Fruit fly (Drosophila melanogaster) whole organism, embryonic: ENCODE data around the gene CG10376.

Experiments used
- Abd-B ChIP-seq: fragments of 200-800 bp; sonication (Bioruptor generic); optimal IDR thresholded peaks from 2 replicates; lab custom pipeline; 2018; ENCODE audit warnings: missing biosample characterization, mild to moderate bottlenecking, missing genetic modification characterization, moderate library complexity
- BEAF-32 ChIP-seq: fragments of 200-800 bp; sonication (Bioruptor generic); optimal IDR thresholded peaks from 3 replicates; lab custom pipeline; 2017; ENCODE audit warnings: missing biosample characterization, missing genetic modification characterization, mild to moderate bottlenecking, moderate library complexity, missing genetic modification reagents
- CG10274 ChIP-seq: fragments of 200-800 bp; sonication (Bioruptor generic); optimal IDR thresholded peaks from 3 replicates; lab custom pipeline; 2017; ENCODE audit warnings: missing biosample characterization, mild to moderate bottlenecking, missing genetic modification characterization
- CG10366 ChIP-seq: fragments of 200-800 bp; sonication (Bioruptor generic); IDR thresholded peaks from 2 replicates; pipeline ENCODE4 v1.3.6; 2022; ENCODE audit warnings: missing biosample characterization, missing genetic modification characterization
- CG10543 ChIP-seq: fragments of 200-800 bp; sonication (Bioruptor generic); optimal IDR thresholded peaks from 3 replicates; lab custom pipeline; 2017; ENCODE audit warnings: missing biosample characterization, mild to moderate bottlenecking, missing genetic modification characterization, moderate library complexity
- CG11085 ChIP-seq: fragments of 200-800 bp; sonication (Bioruptor generic); IDR thresholded peaks from 2 replicates; pipeline ENCODE4 v1.3.6; 2022; ENCODE audit warnings: missing biosample characterization, missing genetic modification characterization
- CG12219 ChIP-seq: fragments of 200-800 bp; sonication (Bioruptor generic); optimal IDR thresholded peaks from 3 replicates; lab custom pipeline; 2018; ENCODE audit warnings: missing biosample characterization, mild to moderate bottlenecking, missing genetic modification characterization
- CG15011 ChIP-seq: fragments of 200-800 bp; sonication (Bioruptor generic); optimal IDR thresholded peaks from 3 replicates; lab custom pipeline; 2018; ENCODE audit warnings: missing biosample characterization, mild to moderate bottlenecking, missing genetic modification characterization
- CG15514 ChIP-seq: fragments of 200-800 bp; sonication (Bioruptor generic); optimal IDR thresholded peaks from 3 replicates; lab custom pipeline; 2017; ENCODE audit warnings: missing biosample characterization, missing genetic modification characterization, mild to moderate bottlenecking, moderate library complexity, missing genetic modification reagents
- CG15601 ChIP-seq: fragments of 200-800 bp; sonication (Bioruptor generic); optimal IDR thresholded peaks from 3 replicates; lab custom pipeline; 2019; ENCODE audit warnings: missing biosample characterization, mild to moderate bottlenecking, missing genetic modification characterization, moderate library complexity
- CG17328 ChIP-seq: fragments of 200-800 bp; sonication (Bioruptor generic); IDR thresholded peaks from 2 replicates; pipeline ENCODE4 v1.3.6; 2022; ENCODE audit warnings: missing biosample characterization, missing genetic modification characterization
- CG17568 ChIP-seq: fragments of 200-800 bp; sonication (Bioruptor generic); optimal IDR thresholded peaks from 2 replicates; lab custom pipeline; 2018; ENCODE audit warnings: missing biosample characterization, mild to moderate bottlenecking, missing genetic modification characterization, moderate library complexity
- CG17912 ChIP-seq: fragments of 200-800 bp; sonication (Bioruptor generic); optimal IDR thresholded peaks from 2 replicates; lab custom pipeline; 2018; ENCODE audit warnings: missing biosample characterization, mild to moderate bottlenecking, missing genetic modification characterization
- CG18476 ChIP-seq: fragments of 200-800 bp; sonication (Bioruptor generic); optimal IDR thresholded peaks from 2 replicates; lab custom pipeline; 2016; ENCODE audit warnings: missing biosample characterization, mild to moderate bottlenecking, missing genetic modification characterization
- CG30403 ChIP-seq: fragments of 200-800 bp; sonication (Bioruptor generic); optimal IDR thresholded peaks from 3 replicates; lab custom pipeline; 2016; ENCODE audit warnings: missing biosample characterization, missing genetic modification characterization
- CG31365 ChIP-seq: fragments of 200-800 bp; sonication (Bioruptor generic); optimal IDR thresholded peaks from 2 replicates; lab custom pipeline; 2018; ENCODE audit warnings: missing biosample characterization, mild to moderate bottlenecking, missing genetic modification characterization
- CG32767 ChIP-seq: fragments of 200-800 bp; sonication (Bioruptor generic); IDR thresholded peaks from 2 replicates; pipeline ENCODE4 v1.3.6; 2022; ENCODE audit warnings: missing biosample characterization, missing genetic modification characterization
- CG3726 ChIP-seq: fragments of 200-800 bp; sonication (Bioruptor generic); IDR thresholded peaks from 3 replicates; pipeline ENCODE4, ENCODE4 v1.3.6; 2022; ENCODE audit warnings: missing biosample characterization, missing genetic modification characterization
- CG4282 ChIP-seq: fragments of 200-800 bp; sonication (Bioruptor generic); optimal IDR thresholded peaks from 2 replicates; lab custom pipeline; 2016; ENCODE audit warnings: missing biosample characterization, missing genetic modification characterization
- CG5953 ChIP-seq: fragments of 200-800 bp; sonication (Bioruptor generic); IDR thresholded peaks from 2 replicates; pipeline ENCODE4 v1.3.6; 2022; ENCODE audit warnings: missing biosample characterization, missing genetic modification characterization
- CG6765 ChIP-seq: fragments of 200-800 bp; sonication (Bioruptor generic); optimal IDR thresholded peaks from 3 replicates; lab custom pipeline; 2017; ENCODE audit warnings: missing biosample characterization, mild to moderate bottlenecking, missing genetic modification characterization
- CG7963 ChIP-seq: fragments of 200-800 bp; sonication (Bioruptor generic); IDR thresholded peaks from 3 replicates; pipeline ENCODE4 v1.3.6; 2022; ENCODE audit warnings: missing biosample characterization, missing genetic modification characterization; ENCODE audit not compliant: partially characterized antibody
- Camta ChIP-seq: fragments of 200-800 bp; sonication (Bioruptor generic); optimal IDR thresholded peaks from 2 replicates; lab custom pipeline; 2016; ENCODE audit warnings: missing biosample characterization, missing genetic modification characterization
- Dip3 ChIP-seq: fragments of 200-800 bp; sonication (Bioruptor generic); optimal IDR thresholded peaks from 3 replicates; lab custom pipeline; 2016; ENCODE audit warnings: missing biosample characterization, missing genetic modification characterization
- Dref ChIP-seq: fragments of 200-800 bp; sonication (Bioruptor generic); IDR thresholded peaks from 2 replicates; pipeline ENCODE4 v1.3.6; 2022; ENCODE audit warnings: missing biosample characterization, missing genetic modification characterization
- Gsc ChIP-seq: fragments of 200-800 bp; sonication (Bioruptor generic); IDR thresholded peaks from 2 replicates; pipeline ENCODE4 v1.3.6; 2022; ENCODE audit warnings: missing biosample characterization, missing genetic modification characterization
- Gug ChIP-seq: fragments of 200-800 bp; sonication (Bioruptor generic); IDR thresholded peaks from 4 replicates; pipeline ENCODE4 v1.3.6; 2022; ENCODE audit warnings: missing biosample characterization, missing genetic modification characterization
- HLH3B ChIP-seq: fragments of 200-800 bp; sonication (Bioruptor generic); IDR thresholded peaks from 2 replicates; pipeline ENCODE4 v1.3.6; 2022; ENCODE audit warnings: missing biosample characterization, missing genetic modification characterization
- HLHmδ ChIP-seq: fragments of 200-800 bp; sonication (Bioruptor generic); optimal IDR thresholded peaks from 2 replicates; lab custom pipeline; 2018; ENCODE audit warnings: missing biosample characterization, mild to moderate bottlenecking, missing genetic modification characterization, moderate library complexity
- HmgD ChIP-seq: fragments of 200-800 bp; sonication (Bioruptor generic); optimal IDR thresholded peaks from 3 replicates; lab custom pipeline; 2016; ENCODE audit warnings: missing biosample characterization, missing genetic modification characterization
- Hr51 ChIP-seq, 2 experiments: fragments of 200-800 bp; sonication (Bioruptor generic); optimal IDR thresholded peaks; 2 replicates in 1 of 2; 3 replicates in 1 of 2; lab custom pipeline; 2016 to 2018; ENCODE audit warnings: missing biosample characterization in 2 of 2, missing genetic modification characterization in 2 of 2, mild to moderate bottlenecking in 1 of 2, moderate library complexity in 1 of 2
- Nf-YA ChIP-seq: fragments of 200-800 bp; sonication (Bioruptor generic); IDR thresholded peaks from 2 replicates; pipeline ENCODE4 v1.3.6; 2022; ENCODE audit warnings: missing biosample characterization, missing genetic modification characterization
- az2 ChIP-seq: fragments of 200-800 bp; sonication (Bioruptor generic); optimal IDR thresholded peaks from 3 replicates; lab custom pipeline; 2016; ENCODE audit warnings: missing biosample characterization, missing genetic modification characterization
- bbx ChIP-seq: fragments of 200-800 bp; sonication (Bioruptor generic); IDR thresholded peaks from 2 replicates; pipeline ENCODE4 v1.3.6; 2022; ENCODE audit warnings: missing biosample characterization, missing genetic modification characterization; ENCODE audit not compliant: partially characterized antibody
- bowl ChIP-seq: fragments of 200-800 bp; sonication (Bioruptor generic); IDR thresholded peaks from 2 replicates; pipeline ENCODE4 v1.3.6; 2022; ENCODE audit warnings: missing biosample characterization, missing genetic modification characterization
- btn ChIP-seq: fragments of 200-800 bp; sonication (Bioruptor generic); optimal IDR thresholded peaks from 2 replicates; lab custom pipeline; 2016; ENCODE audit warnings: missing biosample characterization, missing genetic modification characterization
- chm ChIP-seq: fragments of 200-800 bp; sonication (Bioruptor generic); IDR thresholded peaks from 2 replicates; pipeline ENCODE4 v1.3.6; 2022; ENCODE audit warnings: missing biosample characterization, missing genetic modification characterization
- ewg ChIP-seq: fragments of 200-800 bp; sonication (Bioruptor generic); optimal IDR thresholded peaks from 3 replicates; lab custom pipeline; 2017; ENCODE audit warnings: mild to moderate bottlenecking, missing biosample characterization, missing genetic modification reagents, missing genetic modification characterization
- hb ChIP-seq: fragments of 200-800 bp; sonication (Bioruptor generic); IDR thresholded peaks from 3 replicates; pipeline ENCODE4 v1.3.6; 2022; ENCODE audit warnings: missing biosample characterization, missing genetic modification characterization; ENCODE audit not compliant: partially characterized antibody
- knrl ChIP-seq: fragments of 200-800 bp; sonication (Bioruptor generic); IDR thresholded peaks from 3 replicates; pipeline ENCODE4 v1.3.6; 2022; ENCODE audit warnings: missing biosample characterization, missing genetic modification characterization; ENCODE audit not compliant: partially characterized antibody
- lov ChIP-seq, 2 experiments: fragments of 200-800 bp in 1 of 2; fragments of >200 bp in 1 of 2; sonication (Bioruptor generic) in 1 of 2; IDR thresholded peaks in 1 of 2; optimal IDR thresholded peaks in 1 of 2; 2 replicates in 1 of 2; 3 replicates in 1 of 2; pipeline versions ENCODE4 v1.3.6 to Lab custom; 2017 to 2022; ENCODE audit warnings: missing biosample characterization in 1 of 2, missing genetic modification characterization in 1 of 2
- mam ChIP-seq: fragments of 200-800 bp; sonication (Bioruptor generic); optimal IDR thresholded peaks from 3 replicates; lab custom pipeline; 2016; ENCODE audit warnings: missing biosample characterization, missing genetic modification characterization
- org-1 ChIP-seq: fragments of 200-800 bp; sonication (Bioruptor generic); optimal IDR thresholded peaks from 2 replicates; lab custom pipeline; 2017; ENCODE audit warnings: missing biosample characterization, missing genetic modification characterization
- pnt ChIP-seq: fragments of 200-800 bp; sonication (Bioruptor generic); optimal IDR thresholded peaks from 3 replicates; lab custom pipeline; 2016; ENCODE audit warnings: missing biosample characterization, missing genetic modification characterization
- ranshi ChIP-seq: fragments of 200-800 bp; sonication (Bioruptor generic); IDR thresholded peaks from 2 replicates; pipeline ENCODE4 v1.3.6; 2022; ENCODE audit warnings: missing biosample characterization, missing genetic modification characterization
- rib ChIP-seq: fragments of 200-800 bp; sonication (Bioruptor generic); IDR thresholded peaks from 2 replicates; pipeline ENCODE4 v1.3.6; 2022; ENCODE audit warnings: missing biosample characterization, missing genetic modification characterization
- tna ChIP-seq: fragments of 200-800 bp; sonication (Bioruptor generic); IDR thresholded peaks from 2 replicates; pipeline ENCODE4 v1.3.6; 2022; ENCODE audit warnings: missing biosample characterization, missing genetic modification characterization; ENCODE audit not compliant: partially characterized antibody
- unpg ChIP-seq: fragments of 200-800 bp; sonication (Bioruptor generic); optimal IDR thresholded peaks from 3 replicates; lab custom pipeline; 2018; ENCODE audit warnings: missing biosample characterization, mild to moderate bottlenecking, missing genetic modification characterization, moderate library complexity
- vnd ChIP-seq: fragments of 200-800 bp; sonication (Bioruptor generic); IDR thresholded peaks from 3 replicates; pipeline ENCODE4 v1.3.6; 2022; ENCODE audit warnings: missing biosample characterization, missing genetic modification characterization; ENCODE audit not compliant: partially characterized antibody

CG10376 gene

DNA sequence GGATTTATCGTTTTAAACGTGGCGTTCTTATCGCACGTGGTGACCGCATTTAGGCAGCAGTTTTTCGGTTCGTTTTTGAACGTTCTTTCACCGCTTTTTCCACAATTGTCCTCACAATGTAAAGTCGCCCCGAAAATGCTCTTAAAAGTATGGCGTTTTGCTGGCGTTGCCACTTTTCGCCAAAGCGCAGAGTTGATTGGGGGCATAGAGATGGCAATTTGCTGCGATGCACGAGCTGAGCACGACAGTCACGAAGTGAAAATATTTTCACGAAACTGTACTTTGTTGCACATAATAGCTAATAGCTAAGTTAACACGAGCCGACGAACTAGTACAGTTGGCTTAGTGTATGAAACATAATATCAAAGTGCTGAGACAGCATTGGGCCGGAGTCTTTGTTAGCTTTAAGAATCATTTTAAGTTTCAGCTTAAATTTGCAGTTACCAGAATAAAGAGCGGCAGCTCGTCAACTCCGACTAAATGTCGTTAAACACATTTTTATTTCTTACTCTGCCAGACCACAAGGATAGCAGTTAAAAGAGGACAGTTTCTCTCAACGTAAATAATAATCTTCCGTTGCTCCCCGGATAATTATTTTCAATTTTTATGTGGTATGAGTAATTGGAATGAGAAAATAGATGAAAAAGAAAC, 14.1 kb downstream of the CG10376 start, which contains the start of gene msl-1 (continued):
- TF ChIP-seq CG31365 (tag; lab: Kevin White, UChicago) (no peak), ranshi (no peak), lov (optimal IDR thresholded peaks at IDR 0.05; lab: Kevin White, UChicago) (no peak), lov (GFP tag; IDR thresholded peaks at IDR 0.05; lab: Robert Waterston, UW) (0 out of 3 replicates have a peak, but pooled peaks have one; percentile 5), CG10366 (GFP tag; lab: Robert Waterston, UW) (peak; percentile 10; the same call in 1 of the 2 replicates), btn (GFP tag; lab: Kevin White, UChicago) (no peak), CG15514 (GFP tag; lab: Kevin White, UChicago) (peak; percentile 77), mam (peak; percentile 65), CG15011 (no peak), CG30403 (GFP tag; lab: Kevin White, UChicago) (peak; percentile 31), Abd-B (GFP tag; lab: Kevin White, UChicago) (no peak), CG7963 (GFP tag; lab: Robert Waterston, UW) (peak; percentile 94), CG17912 (GFP tag; lab: Kevin White, UChicago) (peak; percentile 45), unpg (GFP tag; lab: Kevin White, UChicago) (no peak), tna (GFP tag; lab: Robert Waterston, UW) (peak; percentile 88), CG17328 (GFP tag; lab: Robert Waterston, UW) (0 out of 2 replicates have a peak, but pooled peaks have one; percentile 13), ewg (GFP tag; lab: Kevin White, UChicago) (no peak), CG11085 (GFP tag; lab: Robert Waterston, UW) (no peak), Nf-YA (GFP tag; lab: Robert Waterston, UW) (no peak), knrl (GFP tag; lab: Robert Waterston, UW) (peak; percentile 95), CG5953 (no peak), pnt (GFP tag; lab: Kevin White, UChicago) (peak; percentile 4), CG32767 (no peak), HLHmδ (GFP tag; lab: Kevin White, UChicago) (peak; percentile 46), Camta (GFP tag; lab: Kevin White, UChicago) (no peak), CG10543 (GFP tag; lab: Kevin White, UChicago) (no peak), HmgD (GFP tag; lab: Kevin White, UChicago) (peak; percentile 79), Hr51 (GFP tag; optimal IDR thresholded peaks at IDR 0.05; lab: Kevin White, UChicago) (no peak), CG4282 (GFP tag; lab: Kevin White, UChicago) (no peak), CG6765 (no peak), vnd (GFP tag; lab: Robert Waterston, UW) (peak; percentile 92), BEAF-32 (peak; percentile 90), Gug (GFP tag; lab: Robert Waterston, UW) (peak; percentile 75; the same call in 1 of the 4 replicates), Dref (GFP tag; lab: Robert Waterston, UW) (peak; percentile 53), chm (GFP tag; lab: Robert Waterston, UW) (no peak), rib (GFP tag; lab: Robert Waterston, UW) (no peak), CG12219 (GFP tag; lab: Kevin White, UChicago) (no peak), CG18476 (GFP tag; lab: Kevin White, UChicago) (no peak), bowl (GFP tag; lab: Robert Waterston, UW) (no peak), az2 (peak; percentile 21), Gsc (GFP tag; lab: Robert Waterston, UW) (no peak), bbx (GFP tag; lab: Robert Waterston, UW) (peak; percentile 98), CG17568 (GFP tag; lab: Kevin White, UChicago) (no peak), CG15601 (no peak), Dip3 (GFP tag; lab: Kevin White, UChicago) (peak; percentile 5), CG10274 (GFP tag; lab: Kevin White, UChicago) (no peak), HLH3B (GFP tag; lab: Robert Waterston, UW) (no peak), org-1 (no peak), hb (GFP tag; lab: Robert Waterston, UW) (peak; percentile 94), CG3726 (GFP tag; lab: Robert Waterston, UW) (no peak)
